Fruit fly (Drosophila melanogaster): ENCODE results near the gene prage.

prage gene

DNA sequence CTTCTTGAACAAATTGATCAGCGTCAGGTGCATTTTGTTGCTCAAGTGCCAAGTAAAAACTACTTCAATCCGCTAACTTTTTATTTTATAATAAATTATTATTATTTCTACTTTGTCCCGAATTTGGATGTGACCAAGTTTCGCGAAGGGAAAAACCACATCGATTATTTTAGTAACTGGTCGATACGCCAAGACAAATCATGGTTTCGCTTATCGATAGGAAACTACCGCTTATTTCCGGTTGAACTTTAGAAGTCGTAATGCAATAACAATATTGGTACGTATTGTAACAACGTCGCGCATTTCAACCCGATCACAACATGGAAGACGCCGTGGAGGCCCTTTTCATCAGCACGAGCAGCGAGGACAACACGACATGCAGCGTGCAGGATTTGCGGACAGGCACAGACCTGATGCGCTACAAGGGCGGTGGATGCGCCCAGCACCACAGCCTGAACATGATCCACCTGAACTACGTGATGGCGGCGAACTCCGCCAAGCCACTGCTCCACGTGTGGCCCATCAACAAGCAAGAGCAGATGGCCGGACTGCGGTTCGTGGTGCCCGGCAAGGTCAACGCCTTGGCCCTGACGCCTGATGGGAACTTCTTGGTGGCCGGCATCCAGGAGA, 103.7 kb downstream of the prage start, which contains the start of the genes CG14817 and CG14805 (continued):
- TF ChIP-seq CG11695 (GFP tag; IDR thresholded peaks at IDR 0.05) = peak; percentile 55; the same call in 1 of the 3 replicates
- TF ChIP-seq CG6791 (GFP tag; IDR thresholded peaks at IDR 0.05; ENCODE audit: partially characterized antibody) = peak; percentile 62
- peak; percentile 70 for TF ChIP-seq BEAF-32 (GFP tag; optimal IDR thresholded peaks at IDR 0.05)
- peak; percentile 66 for TF ChIP-seq CG14710 (tag; optimal IDR thresholded peaks at IDR 0.05)
- TF ChIP-seq mirr (GFP tag; optimal IDR thresholded peaks at IDR 0.05) = peak; percentile 93
- peak; percentile 85 for TF ChIP-seq chm (GFP tag; IDR thresholded peaks at IDR 0.05)
- peak; percentile 58 for TF ChIP-seq Mes4 (GFP tag; optimal IDR thresholded peaks at IDR 0.05)
- TF ChIP-seq Max (GFP tag; optimal IDR thresholded peaks at IDR 0.05) = peak; percentile 37
- TF ChIP-seq dmrt11E (tag; optimal IDR thresholded peaks at IDR 0.05) = peak; percentile 59
- TF ChIP-seq bsh (GFP tag; optimal IDR thresholded peaks at IDR 0.05) = peak; percentile 10 to 62
- no peak for TF ChIP-seq CG9876 (GFP tag; optimal IDR thresholded peaks at IDR 0.05)
- TF ChIP-seq CG12104 (GFP tag; optimal IDR thresholded peaks at IDR 0.05) = peak; percentile 57
- no peak for TF ChIP-seq sisA (GFP tag; IDR thresholded peaks at IDR 0.05)
- peak; percentile 90 for TF ChIP-seq CG15514 (GFP tag; optimal IDR thresholded peaks at IDR 0.05)
- peak in 1 of 3 experiments; percentile 20 for TF ChIP-seq lola (GFP tag; optimal IDR thresholded peaks at IDR 0.05)
- TF ChIP-seq CG31365 (tag; optimal IDR thresholded peaks at IDR 0.05) = peak; percentile 76
- TF ChIP-seq CG2202 (tag; optimal IDR thresholded peaks at IDR 0.05) = peak; percentile 65
- TF ChIP-seq ems (GFP tag; optimal IDR thresholded peaks at IDR 0.05) = peak; percentile 15
- peak; percentile 51; the same call in 1 of the 3 replicates for TF ChIP-seq zfh1 (GFP tag; IDR thresholded peaks at IDR 0.05)
- peak; percentile 66 for TF ChIP-seq amos (GFP tag; IDR thresholded peaks at IDR 0.05; ENCODE audit: partially characterized antibody)
- TF ChIP-seq Usf (GFP tag; optimal IDR thresholded peaks at IDR 0.05) = peak; percentile 26
- no peak for TF ChIP-seq usp (GFP tag; optimal IDR thresholded peaks at IDR 0.05)
- peak; percentile 10 for TF ChIP-seq CG13123 (GFP tag; optimal IDR thresholded peaks at IDR 0.05)
- TF ChIP-seq ab (GFP tag; optimal IDR thresholded peaks at IDR 0.05) = no peak
- peak; percentile 48 for TF ChIP-seq ac (GFP tag; optimal IDR thresholded peaks at IDR 0.05)
- no peak for TF ChIP-seq gt (GFP tag; IDR thresholded peaks at IDR 0.05)
- peak; percentile 54 for TF ChIP-seq CG1529 (GFP tag; optimal IDR thresholded peaks at IDR 0.05)
- TF ChIP-seq tgo (GFP tag; IDR thresholded peaks at IDR 0.05) = peak; percentile 48; the same call in 1 of the 3 replicates
- TF ChIP-seq CG6765 (GFP tag; optimal IDR thresholded peaks at IDR 0.05) = peak; percentile 93
- TF ChIP-seq gem (tag; optimal IDR thresholded peaks at IDR 0.05) = no peak
- TF ChIP-seq ap (GFP tag; IDR thresholded peaks at IDR 0.05) = no peak
- peak; percentile 2 for TF ChIP-seq NK7.1 (GFP tag; optimal IDR thresholded peaks at IDR 0.05)
- TF ChIP-seq CG10543 (GFP tag; optimal IDR thresholded peaks at IDR 0.05) = peak; percentile 89
- TF ChIP-seq Bgb (GFP tag; IDR thresholded peaks at IDR 0.05; ENCODE audit: partially characterized antibody) = peak; percentile 60; the same call in 1 of the 2 replicates
- TF ChIP-seq scrt (GFP tag; optimal IDR thresholded peaks at IDR 0.05) = peak; percentile 76
- TF ChIP-seq fd102C (GFP tag; optimal IDR thresholded peaks at IDR 0.05) = peak; percentile 14
- TF ChIP-seq E2f1 (GFP tag; IDR thresholded peaks at IDR 0.05) = no peak
- TF ChIP-seq row (GFP tag; IDR thresholded peaks at IDR 0.05) = peak; percentile 19; the same call in 1 of the 3 replicates
- 0 out of 2 replicates have a peak, but pooled peaks have one; percentile 9 for TF ChIP-seq Xrp1 (GFP tag; IDR thresholded peaks at IDR 0.05)
- no peak for TF ChIP-seq CG15479 (GFP tag; optimal IDR thresholded peaks at IDR 0.05)
- TF ChIP-seq CG7928 (GFP tag; optimal IDR thresholded peaks at IDR 0.05) = no peak
- TF ChIP-seq CG10431 (GFP tag; optimal IDR thresholded peaks at IDR 0.05) = peak; percentile 81
- no peak for TF ChIP-seq hth (optimal IDR thresholded peaks at IDR 0.05)
- TF ChIP-seq sqz (GFP tag; optimal IDR thresholded peaks at IDR 0.05) = peak; percentile 71
- TF ChIP-seq CG16813 (GFP tag; IDR thresholded peaks at IDR 0.05; ENCODE audit: partially characterized antibody) = peak; percentile 58
- TF ChIP-seq CG7987 (GFP tag; optimal IDR thresholded peaks at IDR 0.05) = peak; percentile 93
- no peak for TF ChIP-seq Kr (GFP tag; optimal IDR thresholded peaks at IDR 0.05)
- peak; percentile 69 for TF ChIP-seq tap (tag; optimal IDR thresholded peaks at IDR 0.05)
- no peak for TF ChIP-seq CG3163 (GFP tag; optimal IDR thresholded peaks at IDR 0.05)

Data from whole organism, embryonic.